Fruit fly (Drosophila melanogaster) whole organism, prepupa: ENCODE measurements around the gene Tap42.

ENCODE experiments used
- CG6854 ChIP-seq: fragments of 200-800 bp; sonication (Bioruptor generic); optimal IDR thresholded peaks from 2 replicates; lab custom pipeline; 2017; ENCODE audit warnings: missing biosample characterization, mild to moderate bottlenecking, missing genetic modification characterization
- CG7368 ChIP-seq: fragments of 200-800 bp; sonication (Bioruptor generic); optimal IDR thresholded peaks from 3 replicates; lab custom pipeline; 2016; ENCODE audit warnings: missing biosample characterization, missing genetic modification characterization
- CG8319 ChIP-seq: fragments of 200-800 bp; sonication (Bioruptor generic); optimal IDR thresholded peaks from 3 replicates; lab custom pipeline; 2016; ENCODE audit warnings: missing biosample characterization, missing genetic modification characterization
- Ets21C ChIP-seq: fragments of 200-800 bp; sonication (Bioruptor generic); optimal IDR thresholded peaks from 3 replicates; lab custom pipeline; 2016; ENCODE audit warnings: missing biosample characterization, missing genetic modification characterization
- Hr38 ChIP-seq: sonication (Bioruptor generic); optimal IDR thresholded peaks from 2 replicates; lab custom pipeline; 2016; ENCODE audit warnings: missing biosample characterization, missing genetic modification characterization
- Lpt ChIP-seq: fragments of 200-800 bp; sonication (Bioruptor generic); optimal IDR thresholded peaks from 3 replicates; lab custom pipeline; 2016; ENCODE audit warnings: missing biosample characterization, missing genetic modification characterization
- fkh ChIP-seq: fragments of 200-800 bp; sonication (Bioruptor generic); optimal IDR thresholded peaks from 3 replicates; lab custom pipeline; 2017; ENCODE audit warnings: missing biosample characterization, mild to moderate bottlenecking, missing genetic modification characterization, moderate library complexity
- net ChIP-seq: fragments of 200-800 bp; sonication (Bioruptor generic); optimal IDR thresholded peaks from 3 replicates; lab custom pipeline; 2016; ENCODE audit warnings: missing biosample characterization, missing genetic modification characterization
- pdm3 ChIP-seq: fragments of 200-800 bp; sonication (Bioruptor generic); optimal IDR thresholded peaks from 3 replicates; lab custom pipeline; 2016; ENCODE audit warnings: missing biosample characterization, missing genetic modification characterization

DNA sequence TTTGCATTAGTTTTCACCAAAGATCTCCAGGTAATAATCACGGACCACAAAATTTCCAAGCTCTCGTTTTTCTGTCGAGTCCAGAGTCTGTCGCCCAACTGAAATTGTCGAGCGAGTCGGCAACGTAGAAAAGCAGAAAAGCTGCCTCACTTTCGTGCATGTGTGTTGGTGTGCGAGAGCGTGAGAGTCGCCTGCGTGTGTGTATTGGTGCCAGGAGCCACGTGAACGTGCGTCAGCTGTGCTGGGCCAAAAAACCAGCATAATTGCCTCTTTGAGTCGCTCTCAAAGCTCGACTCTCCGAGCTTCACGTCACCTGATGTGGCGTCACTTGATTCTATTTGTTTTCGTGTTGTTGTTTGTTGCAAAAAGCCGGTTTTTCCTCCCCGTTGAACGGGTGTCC is 36.4 kb upstream of the Tap42 start, which contains the start of gene hbt:
- TF ChIP-seq CG7368 (GFP tag; lab: Kevin White, UChicago): no peak
- TF ChIP-seq pdm3 (GFP tag; lab: Kevin White, UChicago): no peak
- TF ChIP-seq net (GFP tag; lab: Kevin White, UChicago): no peak
- TF ChIP-seq Lpt: no peak
- no peak for TF ChIP-seq CG6854 (GFP tag; lab: Kevin White, UChicago)
- no peak for TF ChIP-seq Hr38 (GFP tag; lab: Kevin White, UChicago)
- TF ChIP-seq CG8319 (GFP tag; lab: Kevin White, UChicago): no peak
- no peak for TF ChIP-seq fkh (GFP tag; lab: Kevin White, UChicago)
- no peak for TF ChIP-seq Ets21C (GFP tag; lab: Kevin White, UChicago)
